Worm (Caenorhabditis elegans): ENCODE measurements around the gene unc-22.

Gene unc-22

ce11 chrIV:12010859-12011258 is at the start of gene unc-22, which contains the start of gene ZK617.26:
TSS of gene unc-22 (minus strand) at chrIV:12011007.
TSS of gene ZK617.26 (minus strand) at chrIV:12010959.
- TF ChIP-seq T26A8.4 (GFP tag; IDR thresholded peaks at IDR 0.05) (no peak), F49E8.2 (tag; optimal IDR thresholded peaks at IDR 0.05; ENCODE audit: borderline replicate concordance) (no peak), F44E2.7 (GFP tag; IDR thresholded peaks at IDR 0.05) (no peak)

ce11 chrIV:12057508-12057907 is 46.7 kb upstream of the unc-22 start, which contains the start of gene K08E4.3:
TSS of gene K08E4.3 (plus strand) at chrIV:12057742.
- TF ChIP-seq F10B5.3 (tag; optimal IDR thresholded peaks at IDR 0.05) (no peak), mes-2 (tag; optimal IDR thresholded peaks at IDR 0.05; ENCODE audit: poor library complexity, severe bottlenecking) (peak; percentile 8), ama-1 (optimal IDR thresholded peaks at IDR 0.05) (no peak)

ce11 chrIV:12056603-12057002 is 45.8 kb upstream of the unc-22 start, which contains the start of gene K08E4.2:
TSS of gene K08E4.2 (minus strand) at chrIV:12056656.
- TF ChIP-seq ceh-62 (tag; optimal IDR thresholded peaks at IDR 0.05) (no peak), dmd-6 (GFP tag; IDR thresholded peaks at IDR 0.05) (no peak), lin-39 (tag; optimal IDR thresholded peaks at IDR 0.05) (no peak), attf-4 (tag; optimal IDR thresholded peaks at IDR 0.05) (no peak), lin-15B (tag; optimal IDR thresholded peaks at IDR 0.05) (no peak), lim-7 (GFP tag; IDR thresholded peaks at IDR 0.05) (no peak), set-16 (GFP tag; IDR thresholded peaks at IDR 0.05) (no peak), tag-97 (GFP tag; IDR thresholded peaks at IDR 0.05) (no peak), nhr-11 (tag; optimal IDR thresholded peaks at IDR 0.05) (no peak), madf-9 (GFP tag; conservative IDR thresholded peaks at IDR 0.05) (no peak), gei-8 (GFP tag; optimal IDR thresholded peaks at IDR 0.05) (no peak), hmg-1.1 (GFP tag; IDR thresholded peaks at IDR 0.05) (no peak), F44E2.7 (GFP tag; IDR thresholded peaks at IDR 0.05) (no peak), nhr-77 (tag; optimal IDR thresholded peaks at IDR 0.05) (no peak), F10B5.3 (tag; optimal IDR thresholded peaks at IDR 0.05) (no peak), ctbp-1 (GFP tag; IDR thresholded peaks at IDR 0.05) (no peak)

- TF ChIP-seq dve-1 (tag; optimal IDR thresholded peaks at IDR 0.05; ENCODE audit: insufficient read depth) (no peak), aha-1 (tag) (peak; percentile 96)
Observed at ce11 chrIV:12052461-12052860, 41.7 kb upstream of the unc-22 start.

- TF ChIP-seq unc-62 (GFP tag; optimal IDR thresholded peaks at IDR 0.05 in 1 of 2) = peak in 1 of 2 experiments; percentile 8
- TF ChIP-seq unc-62 (tag; optimal IDR thresholded peaks at IDR 0.05) = no peak
- TF ChIP-seq dpl-1 (GFP tag; optimal IDR thresholded peaks at IDR 0.05) = peak; percentile 29
- peak; percentile 6 for TF ChIP-seq hlh-30 (tag; optimal IDR thresholded peaks at IDR 0.05; ENCODE audit: insufficient read depth)
- no peak for TF ChIP-seq dmd-9 (GFP tag; IDR thresholded peaks at IDR 0.05)
- TF ChIP-seq mes-2 (tag; optimal IDR thresholded peaks at IDR 0.05; ENCODE audit: poor library complexity, severe bottlenecking) = peak; percentile 65
- peak in 1 of 2 experiments; percentile 56 for TF ChIP-seq lsy-2 (tag; optimal IDR thresholded peaks at IDR 0.05)
- peak; percentile 59 for TF ChIP-seq ceh-28 (tag; optimal IDR thresholded peaks at IDR 0.05)
- no peak for TF ChIP-seq dmd-6 (GFP tag; IDR thresholded peaks at IDR 0.05)
Observed at ce11 chrIV:12051049-12051792, 40.4 kb upstream of the unc-22 start, which contains the start of the genes bre-5 and spt-5. TSS of gene bre-5 (minus strand) at chrIV:12051215. TSS of gene spt-5 (plus strand) at chrIV:12051491.
